Worm (Caenorhabditis elegans) whole organism, L4 larva: ENCODE data around the gene nhl-2.

Experiments used
- D1046.2 ChIP-seq: fragments of 200-800 bp; sonication (Bioruptor generic); IDR thresholded peaks from 2 replicates; pipeline ENCODE4 v1.3.6; 2022; ENCODE audit warnings: missing genetic modification characterization, missing compliant biosample characterization
- F26F4.8 ChIP-seq: fragments of 200-800 bp; sonication (Bioruptor generic); conservative IDR thresholded peaks from 2 replicates; pipeline ENCODE4 v1.3.6; 2022; ENCODE audit warnings: missing genetic modification characterization, missing compliant biosample characterization
- F49E8.2 ChIP-seq: sonication (generic microtip); optimal IDR thresholded peaks from 2 replicates; lab custom pipeline; 2016; ENCODE audit warnings: missing compliant biosample characterization, mild to moderate bottlenecking, missing genetic modification characterization, borderline replicate concordance
- Y48G9A.11 ChIP-seq: fragments of 200-800 bp; sonication (Bioruptor generic); IDR thresholded peaks from 2 replicates; pipeline ENCODE4 v1.3.6; 2022; ENCODE audit warnings: missing genetic modification reagents, missing genetic modification characterization, missing compliant biosample characterization
- ZK337.2 ChIP-seq: fragments of 200-800 bp; sonication (Bioruptor generic); IDR thresholded peaks from 2 replicates; pipeline ENCODE4 v1.3.6; 2022; ENCODE audit warnings: missing genetic modification reagents, missing genetic modification characterization, missing compliant biosample characterization
- aha-1 ChIP-seq: fragments of 150-350 bp; peaks from one replicate; lab custom pipeline; 2014; ENCODE audit warnings: missing biosample characterization, missing genetic modification characterization
- ceh-20 ChIP-seq: fragments of 200-800 bp; sonication (Bioruptor generic); IDR thresholded peaks from 2 replicates; pipeline ENCODE4 v1.3.6; 2022; ENCODE audit warnings: missing genetic modification reagents, missing genetic modification characterization, missing compliant biosample characterization
- ceh-82 ChIP-seq: sonication (generic microtip); optimal IDR thresholded peaks from 2 replicates; lab custom pipeline; 2017; ENCODE audit warnings: missing biosample characterization, missing genetic modification characterization
- ctbp-1 ChIP-seq: fragments of 200-800 bp; sonication (Bioruptor generic); IDR thresholded peaks from 2 replicates; pipeline ENCODE4 v1.3.6; 2022; ENCODE audit warnings: missing genetic modification reagents, missing genetic modification characterization, missing compliant biosample characterization
- daf-16 ChIP-seq, 3 experiments: sonication (generic microtip); optimal IDR thresholded peaks; 2 replicates each; lab custom pipeline; 2016 to 2017; ENCODE audit warnings: missing genetic modification characterization in 3 of 3, missing genetic modification reagents in 3 of 3, mild to moderate bottlenecking in 2 of 3, missing compliant biosample characterization in 2 of 3, missing biosample characterization in 1 of 3, moderate library complexity in 1 of 3
- daf-19 ChIP-seq: fragments of 200-800 bp; sonication (Bioruptor generic); conservative IDR thresholded peaks from 2 replicates; pipeline ENCODE4 v1.3.6; 2022; ENCODE audit warnings: missing genetic modification characterization, missing compliant biosample characterization
- dmd-6 ChIP-seq: fragments of 200-800 bp; sonication (Bioruptor generic); IDR thresholded peaks from 2 replicates; pipeline ENCODE4 v1.3.6; 2022; ENCODE audit warnings: missing genetic modification reagents, missing genetic modification characterization, missing compliant biosample characterization
- dpl-1 ChIP-seq: fragments of 150-350 bp; optimal IDR thresholded peaks from 2 replicates; lab custom pipeline; 2014; ENCODE audit warnings: missing biosample characterization, missing genetic modification reagents, missing genetic modification characterization
- dve-1 ChIP-seq: sonication (generic microtip); optimal IDR thresholded peaks from 2 replicates; lab custom pipeline; 2017; ENCODE audit warnings: antibody characterized with exemption, mild to moderate bottlenecking, missing genetic modification characterization, missing compliant biosample characterization; ENCODE audit not compliant: insufficient read depth
- egl-43 ChIP-seq: fragments of 200-800 bp; sonication (Bioruptor generic); IDR thresholded peaks from 2 replicates; pipeline ENCODE4 v1.3.6; 2022; ENCODE audit warnings: missing genetic modification reagents, missing genetic modification characterization, missing compliant biosample characterization
- hif-1 ChIP-seq, 2 experiments: sonication (generic microtip); optimal IDR thresholded peaks; 2 replicates each; lab custom pipeline; 2016 to 2017; ENCODE audit warnings: missing compliant biosample characterization in 2 of 2, missing genetic modification characterization in 2 of 2, missing genetic modification reagents in 2 of 2, missing genotype in 2 of 2, mild to moderate bottlenecking in 1 of 2
- hlh-30 ChIP-seq: sonication (generic microtip); optimal IDR thresholded peaks from 2 replicates; lab custom pipeline; 2017; ENCODE audit warnings: antibody characterized with exemption, mild to moderate bottlenecking, missing genetic modification characterization, missing compliant biosample characterization; ENCODE audit not compliant: insufficient read depth
- hmg-1.1 ChIP-seq: fragments of 200-800 bp; sonication (Bioruptor generic); IDR thresholded peaks from 2 replicates; pipeline ENCODE4 v1.3.6; 2022; ENCODE audit warnings: missing genetic modification reagents, missing genetic modification characterization, missing compliant biosample characterization
- lim-7 ChIP-seq: fragments of 200-800 bp; sonication (Bioruptor generic); IDR thresholded peaks from 2 replicates; pipeline ENCODE4 v1.3.6; 2022; ENCODE audit warnings: missing genetic modification characterization, missing compliant biosample characterization
- lin-15B ChIP-seq: fragments of 150-350 bp; sonication (generic microtip); optimal IDR thresholded peaks from 3 replicates; lab custom pipeline; 2014; ENCODE audit warnings: missing biosample characterization, missing genetic modification characterization
- lin-29 ChIP-seq: fragments of 200-800 bp; sonication (Bioruptor generic); IDR thresholded peaks from 2 replicates; pipeline ENCODE4 v1.3.6; 2022; ENCODE audit warnings: missing genetic modification reagents, missing genetic modification characterization, missing compliant biosample characterization
- lin-38 ChIP-seq: fragments of 200-800 bp; sonication (Bioruptor generic); IDR thresholded peaks from 2 replicates; pipeline ENCODE4 v1.3.6; 2022; ENCODE audit warnings: missing genetic modification reagents, missing genetic modification characterization, missing compliant biosample characterization
- lin-39 ChIP-seq: fragments of 150-350 bp; optimal IDR thresholded peaks from 2 replicates; lab custom pipeline; 2014; ENCODE audit warnings: missing biosample characterization, missing genetic modification reagents, missing genetic modification characterization
- lir-3 ChIP-seq: sonication (generic microtip); optimal IDR thresholded peaks from 2 replicates; lab custom pipeline; 2016; ENCODE audit warnings: mild to moderate bottlenecking, missing genetic modification characterization, missing compliant biosample characterization
- lsy-2 ChIP-seq, 2 experiments: fragments of 150-350 bp in 1 of 2; sonication (generic microtip) in 1 of 2; optimal IDR thresholded peaks; 2 replicates each; lab custom pipeline; 2014 to 2017; ENCODE audit warnings: missing biosample characterization in 2 of 2, missing genetic modification characterization in 2 of 2
- mep-1 ChIP-seq: fragments of 150-350 bp; sonication (generic microtip); optimal IDR thresholded peaks from 3 replicates; lab custom pipeline; 2014; ENCODE audit warnings: missing biosample characterization, missing genetic modification characterization
- mes-2 ChIP-seq: sonication (generic microtip); optimal IDR thresholded peaks from 2 replicates; lab custom pipeline; 2016; ENCODE audit warnings: missing genotype, mild to moderate bottlenecking, missing genetic modification characterization, missing compliant biosample characterization; ENCODE audit not compliant: poor library complexity, severe bottlenecking
- mxl-3 ChIP-seq: fragments of 200-800 bp; sonication (Bioruptor generic); optimal IDR thresholded peaks from 2 replicates; lab custom pipeline; 2018; ENCODE audit warnings: mild to moderate bottlenecking, missing genetic modification characterization, missing compliant biosample characterization
- nhr-11 ChIP-seq: fragments of 150-350 bp; optimal IDR thresholded peaks from 2 replicates; lab custom pipeline; 2014; ENCODE audit warnings: missing biosample characterization, missing genetic modification characterization
- nhr-6 ChIP-seq: fragments of 150-350 bp; optimal IDR thresholded peaks from 2 replicates; lab custom pipeline; 2014; ENCODE audit warnings: missing biosample characterization, missing genetic modification characterization
- rbr-2 ChIP-seq: sonication (generic microtip); optimal IDR thresholded peaks from 2 replicates; lab custom pipeline; 2016; ENCODE audit warnings: missing genotype, missing genetic modification characterization, missing compliant biosample characterization
- saeg-2 ChIP-seq: fragments of 200-800 bp; sonication (Bioruptor generic); IDR thresholded peaks from 2 replicates; pipeline ENCODE4 v1.3.6; 2022; ENCODE audit warnings: missing genetic modification reagents, missing genetic modification characterization, missing compliant biosample characterization
- sdz-12 ChIP-seq: fragments of 200-800 bp; sonication (Bioruptor generic); optimal IDR thresholded peaks from 2 replicates; lab custom pipeline; 2018; ENCODE audit warnings: mild to moderate bottlenecking, missing genetic modification characterization, missing compliant biosample characterization
- spr-3 ChIP-seq: fragments of 200-800 bp; sonication (Bioruptor generic); optimal IDR thresholded peaks from 2 replicates; lab custom pipeline; 2018; ENCODE audit warnings: mild to moderate bottlenecking, missing genetic modification characterization, missing compliant biosample characterization
- unc-39 ChIP-seq: sonication (generic microtip); optimal IDR thresholded peaks from 2 replicates; lab custom pipeline; 2017; ENCODE audit warnings: missing biosample characterization, missing genetic modification characterization
- unc-62 ChIP-seq, 3 experiments: fragments of 150-350 bp in 1 of 3; sonication (generic microtip); optimal IDR thresholded peaks in 2 of 3; peaks in 1 of 3; 1 replicate in 1 of 3; 2 replicates in 2 of 3; lab custom pipeline; 2014 to 2017; ENCODE audit warnings: missing biosample characterization in 3 of 3, missing genetic modification characterization in 3 of 3, missing genetic modification reagents in 3 of 3, missing genotype in 1 of 3

The nhl-2 gene

DNA sequence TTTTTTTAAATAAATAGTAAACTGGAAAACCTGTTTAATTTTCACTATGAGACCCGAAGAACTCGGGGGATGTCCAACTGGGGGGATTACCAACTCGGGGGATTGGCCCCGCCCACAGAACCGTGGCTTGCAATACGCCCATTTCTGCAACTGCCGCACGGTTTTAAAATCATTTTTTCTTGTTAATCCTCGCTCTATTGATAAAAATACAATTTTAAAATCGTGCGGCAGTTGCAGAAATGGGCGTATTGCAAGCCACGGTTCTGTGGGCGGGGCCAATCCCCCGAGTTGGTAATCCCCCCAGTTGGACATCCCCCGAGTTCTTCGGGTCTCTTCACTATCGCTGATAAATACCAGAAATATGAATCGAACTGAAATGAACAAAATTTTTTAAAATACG, 23.1 kb upstream of the nhl-2 start, which contains the start of gene mmab-1 (continued):
- peak; percentile 49; the same call in 1 of the 2 replicates for TF ChIP-seq Y48G9A.11 (GFP tag; lab: Robert Waterston, UW)
- TF ChIP-seq mxl-3 (GFP tag; lab: Kevin White, UChicago) = peak; percentile 3
- peak; percentile 50 for TF ChIP-seq rbr-2 (tag; lab: Kevin White, UChicago)
- peak; percentile 35 for TF ChIP-seq mep-1 (tag; lab: Kevin White, UChicago)
- TF ChIP-seq lsy-2 (tag; optimal IDR thresholded peaks at IDR 0.05; lab: Kevin White, UChicago) = peak in 1 of 2 experiments; percentile 33
- 0 out of 2 replicates have a peak, but pooled peaks have one; percentile 20 for TF ChIP-seq D1046.2 (GFP tag; lab: Robert Waterston, UW)

DNA sequence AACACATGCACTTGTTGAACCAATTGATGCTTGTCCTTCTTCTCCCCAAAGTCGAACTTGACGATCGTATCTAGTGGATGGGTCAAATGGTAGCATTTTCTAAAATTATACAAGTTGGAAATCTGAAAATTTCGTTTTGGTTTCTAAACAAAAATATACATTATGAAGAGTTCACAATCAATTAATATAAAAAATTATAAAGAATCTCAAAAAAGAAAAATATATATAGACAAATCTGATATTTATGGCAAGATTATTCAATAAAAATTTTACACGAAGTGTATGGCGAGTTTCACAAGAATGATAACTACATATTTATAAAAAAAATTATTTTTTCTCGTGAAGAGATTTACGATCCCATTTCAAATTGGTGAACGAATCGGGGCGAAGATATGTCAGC, 21.3 kb upstream of the nhl-2 start, which contains the start of gene ula-1:
Gene ula-1, minus strand, starts transcription at position 101 of the 400 bp plus-strand sequence.
- TF ChIP-seq nhr-11 (tag; lab: Kevin White, UChicago) (no peak), daf-19 (no peak), F26F4.8 (GFP tag; lab: Robert Waterston, UW) (no peak), spr-3 (GFP tag; lab: Kevin White, UChicago) (no peak), F49E8.2 (tag; lab: Kevin White, UChicago) (no peak), egl-43 (GFP tag; lab: Robert Waterston, UW) (no peak), lir-3 (no peak), ctbp-1 (GFP tag; lab: Robert Waterston, UW) (no peak), sdz-12 (no peak), unc-39 (no peak), ceh-82 (tag; lab: Kevin White, UChicago) (no peak), ZK337.2 (GFP tag; lab: Robert Waterston, UW) (no peak), lin-15B (no peak), lin-29 (GFP tag; lab: Robert Waterston, UW) (no peak), hmg-1.1 (GFP tag; lab: Robert Waterston, UW) (no peak), ceh-20 (GFP tag; lab: Robert Waterston, UW) (no peak), saeg-2 (GFP tag; lab: Robert Waterston, UW) (no peak)

DNA sequence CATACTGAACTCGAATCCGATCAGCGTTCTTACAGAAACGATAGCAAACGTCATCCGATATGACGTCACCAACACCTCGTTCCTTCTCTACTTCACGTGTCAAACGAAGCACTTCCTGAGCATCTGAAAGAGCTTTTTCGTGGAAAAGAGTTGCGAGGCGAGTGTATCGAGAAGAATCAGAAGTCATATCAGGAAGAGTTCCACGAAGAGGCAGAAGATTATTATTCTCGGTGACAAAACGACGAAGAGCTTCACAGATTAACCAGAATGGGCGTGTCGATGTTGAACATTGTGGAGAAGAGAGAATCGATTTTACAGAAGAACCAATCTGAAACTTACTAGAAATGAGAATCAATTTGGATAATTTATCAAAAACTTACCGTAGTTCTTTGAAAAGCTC, 20.0 kb upstream of the nhl-2 start:
- TF ChIP-seq lin-39 (tag; lab: Kevin White, UChicago) = no peak
- TF ChIP-seq unc-62 (GFP tag; optimal IDR thresholded peaks at IDR 0.05 in 1 of 2; lab: Kevin White, UChicago) = peak in 1 of 2 experiments; percentile 95
- no peak for TF ChIP-seq unc-62 (tag; optimal IDR thresholded peaks at IDR 0.05; lab: Kevin White, UChicago)

DNA sequence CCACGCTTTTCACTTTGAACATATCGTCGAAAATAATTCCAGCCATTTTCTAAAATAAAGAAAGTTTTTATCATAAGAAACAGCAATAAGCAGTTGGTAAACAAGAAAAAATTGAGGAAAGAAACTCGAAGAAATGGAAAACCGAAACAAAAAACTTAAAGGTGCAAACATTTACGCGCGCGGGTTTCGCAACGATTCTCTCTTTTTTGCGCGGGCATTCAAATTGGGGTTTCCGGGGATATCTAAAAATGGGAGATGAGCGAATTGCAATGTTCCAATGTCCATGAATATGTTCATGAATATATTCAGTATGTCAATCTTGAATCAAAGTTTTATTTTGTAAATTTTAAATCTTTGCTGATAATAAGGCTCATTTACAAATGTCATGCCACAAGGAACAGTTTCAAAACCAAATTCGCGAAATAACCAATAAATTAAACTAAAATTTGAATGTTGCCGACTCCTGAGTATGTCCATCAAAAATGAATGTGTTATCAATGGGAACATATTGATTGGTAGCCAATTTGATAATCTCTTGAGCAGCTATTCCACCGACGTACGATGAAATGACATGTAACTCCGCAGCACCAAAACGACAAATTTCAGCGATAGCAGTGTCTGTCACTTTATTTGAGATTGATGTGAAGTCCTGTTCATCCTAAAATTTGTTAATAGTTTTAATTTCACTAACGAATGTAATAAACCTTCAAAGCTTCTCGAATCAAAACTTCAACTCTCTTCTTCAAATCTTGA, 19.3 kb upstream of the nhl-2 start, which contains the start of gene rpb-8:
Gene rpb-8, minus strand, starts transcription at position 49 of the 753 bp plus-strand sequence.
- TF ChIP-seq aha-1 (no peak), lsy-2 (tag; optimal IDR thresholded peaks at IDR 0.05; lab: Kevin White, UChicago) (peak in 1 of 2 experiments; percentile 76), dve-1 (tag; lab: Kevin White, UChicago) (peak; percentile 9), hlh-30 (tag; lab: Kevin White, UChicago) (peak; percentile 23), mep-1 (tag; lab: Kevin White, UChicago) (peak; percentile 34), rbr-2 (tag; lab: Kevin White, UChicago) (peak; percentile 16), daf-16 (GFP tag; optimal IDR thresholded peaks at IDR 0.05; lab: Kevin White, UChicago) (no peak), daf-16 (tag; optimal IDR thresholded peaks at IDR 0.05; lab: Kevin White, UChicago) (peak; percentile 44), lin-38 (GFP tag; lab: Robert Waterston, UW) (0 out of 2 replicates have a peak, but pooled peaks have one; percentile 22), hif-1 (tag; optimal IDR thresholded peaks at IDR 0.05; lab: Kevin White, UChicago) (peak in 1 of 2 experiments; percentile 28), mes-2 (peak; percentile 76), dpl-1 (peak; percentile 90), lim-7 (GFP tag; lab: Robert Waterston, UW) (no peak), nhr-6 (peak; percentile 14), mxl-3 (GFP tag; lab: Kevin White, UChicago) (no peak), dmd-6 (GFP tag; lab: Robert Waterston, UW) (0 out of 2 replicates have a peak, but pooled peaks have one; percentile 34)
